Fruit fly (Drosophila melanogaster): Measurements from ENCODE around the gene sowah.

Gene sowah

dm6 chr3L:12564979-12565378 is 7.4 kb downstream of the sowah start (continued):
- TF ChIP-seq bbx (GFP tag; IDR thresholded peaks at IDR 0.05; ENCODE audit: partially characterized antibody) (no peak), CG2199 (GFP tag; IDR thresholded peaks at IDR 0.05) (no peak), sr (GFP tag; IDR thresholded peaks at IDR 0.05) (peak; percentile 94), vvl (GFP tag; IDR thresholded peaks at IDR 0.05) (peak; percentile 23; the same call in 1 of the 2 replicates), ham (GFP tag; IDR thresholded peaks at IDR 0.05) (no peak), CG42726 (GFP tag; IDR thresholded peaks at IDR 0.05; ENCODE audit: partially characterized antibody) (no peak), Opbp (GFP tag; IDR thresholded peaks at IDR 0.05; ENCODE audit: partially characterized antibody) (0 out of 3 replicates have a peak, but pooled peaks have one; percentile 14), twi (tag; optimal IDR thresholded peaks at IDR 0.05) (peak; percentile 1), CG4360 (GFP tag; IDR thresholded peaks at IDR 0.05) (no peak), Ets97D (GFP tag; optimal IDR thresholded peaks at IDR 0.05) (no peak), Atf6 (GFP tag; IDR thresholded peaks at IDR 0.05) (no peak), her (GFP tag; optimal IDR thresholded peaks at IDR 0.05) (no peak), Dek (tag; optimal IDR thresholded peaks at IDR 0.05) (no peak), CG12299 (tag; optimal IDR thresholded peaks at IDR 0.05) (no peak), CG17829 (tag; optimal IDR thresholded peaks at IDR 0.05) (no peak), CG2116 (GFP tag; optimal IDR thresholded peaks at IDR 0.05) (no peak), Usf (GFP tag; optimal IDR thresholded peaks at IDR 0.05) (no peak), ara (GFP tag; IDR thresholded peaks at IDR 0.05) (peak; percentile 51; the same call in 1 of the 2 replicates), GATAe (GFP tag; conservative IDR thresholded peaks at IDR 0.05) (no peak), CG10431 (GFP tag; optimal IDR thresholded peaks at IDR 0.05) (no peak), Dll (GFP tag; IDR thresholded peaks at IDR 0.05; ENCODE audit: partially characterized antibody) (no peak), croc (GFP tag; conservative IDR thresholded peaks at IDR 0.05) (no peak), crol (GFP tag; IDR thresholded peaks at IDR 0.05) (peak; percentile 80), CG30431 (GFP tag; optimal IDR thresholded peaks at IDR 0.05) (no peak), danr (GFP tag; IDR thresholded peaks at IDR 0.05) (no peak), CG10209 (GFP tag; optimal IDR thresholded peaks at IDR 0.05) (no peak)

- TF ChIP-seq dan (GFP tag; IDR thresholded peaks at IDR 0.05) (no peak), sr (GFP tag; IDR thresholded peaks at IDR 0.05) (peak; percentile 70; the same call in 2 of the 3 replicates), CG6791 (GFP tag; IDR thresholded peaks at IDR 0.05; ENCODE audit: partially characterized antibody) (no peak), Hmr (GFP tag; optimal IDR thresholded peaks at IDR 0.05) (no peak), CG13123 (GFP tag; optimal IDR thresholded peaks at IDR 0.05) (no peak), Myb (GFP tag; optimal IDR thresholded peaks at IDR 0.05) (no peak), Nf-YB (GFP tag; optimal IDR thresholded peaks at IDR 0.05) (no peak), ara (GFP tag; IDR thresholded peaks at IDR 0.05) (peak; percentile 61), HLH3B (GFP tag; IDR thresholded peaks at IDR 0.05) (no peak), Hr39 (optimal IDR thresholded peaks at IDR 0.05) (peak; percentile 8), Doc3 (GFP tag; IDR thresholded peaks at IDR 0.05; ENCODE audit: partially characterized antibody) (no peak), Stat92E (GFP tag; optimal IDR thresholded peaks at IDR 0.05) (no peak), wek (GFP tag; optimal IDR thresholded peaks at IDR 0.05) (no peak), crol (GFP tag; IDR thresholded peaks at IDR 0.05) (peak; percentile 8; the same call in 1 of the 2 replicates), jumu (GFP tag; optimal IDR thresholded peaks at IDR 0.05) (no peak), ATbp (GFP tag; optimal IDR thresholded peaks at IDR 0.05) (no peak), Trl (optimal IDR thresholded peaks at IDR 0.05) (no peak), Trl (GFP tag; optimal IDR thresholded peaks at IDR 0.05) (no peak), grn (GFP tag; optimal IDR thresholded peaks at IDR 0.05) (no peak), Hr3 (GFP tag; optimal IDR thresholded peaks at IDR 0.05) (no peak), insv (GFP tag; optimal IDR thresholded peaks at IDR 0.05) (no peak), CG8924 (tag; optimal IDR thresholded peaks at IDR 0.05) (no peak), Kr (GFP tag; optimal IDR thresholded peaks at IDR 0.05) (no peak), cas (GFP tag; IDR thresholded peaks at IDR 0.05) (no peak), CG10543 (GFP tag; optimal IDR thresholded peaks at IDR 0.05) (peak; percentile 25), ap (GFP tag; IDR thresholded peaks at IDR 0.05) (no peak), jigr1 (GFP tag; IDR thresholded peaks at IDR 0.05) (no peak), CG4360 (GFP tag; IDR thresholded peaks at IDR 0.05) (peak; percentile 32; the same call in 1 of the 2 replicates), CG18476 (GFP tag; optimal IDR thresholded peaks at IDR 0.05) (no peak), CG13894 (tag; optimal IDR thresholded peaks at IDR 0.05) (peak; percentile 78)
Observed at dm6 chr3L:12564284-12564683, 8.1 kb downstream of the sowah start.
